Worm (Caenorhabditis elegans) whole organism, L1 larva: ENCODE measurements around the gene F10E7.2.

ENCODE experiments used
- C04F5.9 ChIP-seq: sonication (generic microtip); optimal IDR thresholded peaks from 2 replicates; lab custom pipeline; 2016; ENCODE audit warnings: missing genetic modification characterization, missing compliant biosample characterization
- C16A3.4 ChIP-seq: fragments of 150-350 bp; optimal IDR thresholded peaks from 2 replicates; lab custom pipeline; 2014; ENCODE audit warnings: missing biosample characterization, missing genetic modification characterization
- F16B12.6 ChIP-seq: fragments of 150-350 bp; optimal IDR thresholded peaks from 2 replicates; lab custom pipeline; 2014; ENCODE audit warnings: missing biosample characterization, missing genetic modification characterization
- aly-2 ChIP-seq: fragments of 150-350 bp; optimal IDR thresholded peaks from 2 replicates; lab custom pipeline; 2014; ENCODE audit warnings: missing biosample characterization, missing genetic modification characterization
- blmp-1 ChIP-seq: fragments of 150-350 bp; optimal IDR thresholded peaks from 2 replicates; lab custom pipeline; 2014; ENCODE audit warnings: missing biosample characterization, missing genetic modification characterization
- ceh-63 ChIP-seq: fragments of 200-800 bp; sonication (Bioruptor generic); optimal IDR thresholded peaks from 2 replicates; lab custom pipeline; 2018; ENCODE audit warnings: mild to moderate bottlenecking, missing genetic modification characterization, missing compliant biosample characterization
- ceh-8 ChIP-seq: fragments of 200-800 bp; sonication (Bioruptor generic); optimal IDR thresholded peaks from 2 replicates; lab custom pipeline; 2018; ENCODE audit warnings: mild to moderate bottlenecking, missing genetic modification characterization, moderate library complexity, missing compliant biosample characterization
- ceh-90 ChIP-seq: sonication (generic microtip); optimal IDR thresholded peaks from 2 replicates; lab custom pipeline; 2016; ENCODE audit warnings: missing genetic modification characterization, missing compliant biosample characterization
- ces-1 ChIP-seq: fragments of 150-350 bp; optimal IDR thresholded peaks from 2 replicates; lab custom pipeline; 2014; ENCODE audit warnings: missing biosample characterization, missing genetic modification reagents, missing genetic modification characterization
- dpl-1 ChIP-seq, 3 experiments: fragments of 150-350 bp in 2 of 3; sonication (generic microtip) in 1 of 3; optimal IDR thresholded peaks; 2 replicates each; lab custom pipeline; 2014 to 2017; ENCODE audit warnings: missing biosample characterization in 3 of 3, missing genetic modification characterization in 3 of 3, missing genetic modification reagents in 3 of 3
- dsc-1 ChIP-seq: sonication (generic microtip); optimal IDR thresholded peaks from 2 replicates; lab custom pipeline; 2016; ENCODE audit warnings: mild to moderate bottlenecking, missing genetic modification characterization, missing compliant biosample characterization
- egl-13 ChIP-seq: sonication (generic microtip); optimal IDR thresholded peaks from 2 replicates; lab custom pipeline; 2016; ENCODE audit warnings: missing genotype, missing genetic modification reagents, missing genetic modification characterization, missing compliant biosample characterization
- egl-27 ChIP-seq, 2 experiments: fragments of 150-350 bp in 1 of 2; sonication (generic microtip); optimal IDR thresholded peaks; 3 replicates each; lab custom pipeline; 2017 to 2018; ENCODE audit warnings: missing biosample characterization in 2 of 2, missing genetic modification characterization in 2 of 2, missing genetic modification reagents in 2 of 2
- elt-3 ChIP-seq, 6 experiments: fragments of 150-350 bp in 1 of 6; sonication (generic microtip); optimal IDR thresholded peaks; 2 replicates each; lab custom pipeline; 2017 to 2018; ENCODE audit warnings: missing biosample characterization in 6 of 6, missing genetic modification characterization in 6 of 6, inconsistent platforms in 1 of 6
- ets-5 ChIP-seq: fragments of 200-800 bp; sonication (Bioruptor generic); IDR thresholded peaks from 2 replicates; pipeline ENCODE4 v1.3.6; 2022; ENCODE audit warnings: missing genetic modification characterization, missing compliant biosample characterization
- fkh-8 ChIP-seq: sonication (generic microtip); optimal IDR thresholded peaks from 2 replicates; lab custom pipeline; 2016; ENCODE audit warnings: mild to moderate bottlenecking, missing genetic modification characterization, missing compliant biosample characterization
- fos-1 ChIP-seq: fragments of 150-350 bp; optimal IDR thresholded peaks from 2 replicates; lab custom pipeline; 2014; ENCODE audit warnings: missing biosample characterization, missing genetic modification characterization
- grh-1 ChIP-seq: fragments of 200-800 bp; sonication (Bioruptor generic); IDR thresholded peaks from 2 replicates; pipeline ENCODE4 v1.3.6; 2022; ENCODE audit warnings: missing genetic modification reagents, missing genetic modification characterization, missing compliant biosample characterization
- hlh-4 ChIP-seq: sonication (generic microtip); optimal IDR thresholded peaks from 2 replicates; lab custom pipeline; 2016; ENCODE audit warnings: mild to moderate bottlenecking, missing genetic modification characterization, missing compliant biosample characterization
- hpl-2 ChIP-seq: fragments of 150-350 bp; optimal IDR thresholded peaks from 2 replicates; lab custom pipeline; 2014; ENCODE audit warnings: missing biosample characterization, missing genetic modification reagents, missing genetic modification characterization
- isw-1 ChIP-seq: fragments of 200-800 bp; sonication (Bioruptor generic); IDR thresholded peaks from 2 replicates; pipeline ENCODE4 v1.3.6; 2022; ENCODE audit warnings: missing genetic modification characterization, missing compliant biosample characterization
- lin-13 ChIP-seq: fragments of 150-350 bp; optimal IDR thresholded peaks from 2 replicates; lab custom pipeline; 2014; ENCODE audit warnings: missing biosample characterization, missing genetic modification reagents, missing genetic modification characterization
- lin-35 ChIP-seq, 2 experiments: fragments of 150-350 bp; optimal IDR thresholded peaks; 2 replicates each; lab custom pipeline; 2014; ENCODE audit warnings: missing biosample characterization in 2 of 2, missing genetic modification characterization in 2 of 2, missing genetic modification reagents in 2 of 2
- lin-39 ChIP-seq: fragments of 150-350 bp; optimal IDR thresholded peaks from 2 replicates; lab custom pipeline; 2014; ENCODE audit warnings: missing biosample characterization, missing genetic modification reagents, missing genetic modification characterization
- lir-3 ChIP-seq: sonication (generic microtip); optimal IDR thresholded peaks from 2 replicates; lab custom pipeline; 2016; ENCODE audit warnings: mild to moderate bottlenecking, missing genetic modification characterization, moderate library complexity, missing compliant biosample characterization; ENCODE audit not compliant: poor library complexity
- lsy-2 ChIP-seq, 2 experiments: fragments of 150-350 bp; optimal IDR thresholded peaks; 2 replicates each; lab custom pipeline; 2014; ENCODE audit warnings: missing biosample characterization in 2 of 2, missing genetic modification characterization in 2 of 2
- mab-9 ChIP-seq: fragments of 200-800 bp; sonication (Bioruptor generic); IDR thresholded peaks from 2 replicates; pipeline ENCODE4 v1.3.6; 2022; ENCODE audit warnings: missing genetic modification reagents, missing genetic modification characterization, missing compliant biosample characterization
- mef-2 ChIP-seq: fragments of 150-350 bp; optimal IDR thresholded peaks from 2 replicates; lab custom pipeline; 2014; ENCODE audit warnings: missing biosample characterization, missing genetic modification characterization
- mep-1 ChIP-seq: fragments of 150-350 bp; optimal IDR thresholded peaks from 2 replicates; lab custom pipeline; 2014; ENCODE audit warnings: missing biosample characterization, missing genetic modification characterization
- nhr-12 ChIP-seq: sonication (generic microtip); optimal IDR thresholded peaks from 2 replicates; lab custom pipeline; 2017; ENCODE audit warnings: missing biosample characterization, missing genetic modification characterization
- nhr-19 ChIP-seq: fragments of 200-800 bp; sonication (Bioruptor generic); conservative IDR thresholded peaks from 2 replicates; pipeline ENCODE4 v1.3.6; 2022; ENCODE audit warnings: missing genetic modification characterization, missing compliant biosample characterization
- nhr-20 ChIP-seq: sonication (generic microtip); optimal IDR thresholded peaks from 2 replicates; lab custom pipeline; 2016; ENCODE audit warnings: mild to moderate bottlenecking, missing genetic modification characterization, missing compliant biosample characterization
- nhr-237 ChIP-seq: fragments of 150-350 bp; optimal IDR thresholded peaks from 2 replicates; lab custom pipeline; 2014; ENCODE audit warnings: missing biosample characterization, missing genetic modification characterization
- nhr-28 ChIP-seq: fragments of 150-350 bp; optimal IDR thresholded peaks from 2 replicates; lab custom pipeline; 2014; ENCODE audit warnings: missing biosample characterization, missing genetic modification characterization
- nhr-71 ChIP-seq: sonication (generic microtip); optimal IDR thresholded peaks from 2 replicates; lab custom pipeline; 2016; ENCODE audit warnings: mild to moderate bottlenecking, missing genetic modification characterization, moderate library complexity, missing compliant biosample characterization
- nhr-76 ChIP-seq: sonication (generic microtip); optimal IDR thresholded peaks from 2 replicates; lab custom pipeline; 2017; ENCODE audit warnings: missing biosample characterization, missing genetic modification characterization
- nhr-77 ChIP-seq: fragments of 150-350 bp; optimal IDR thresholded peaks from 2 replicates; lab custom pipeline; 2014; ENCODE audit warnings: missing biosample characterization, missing genetic modification characterization
- nhr-84 ChIP-seq: sonication (generic microtip); optimal IDR thresholded peaks from 2 replicates; lab custom pipeline; 2017; ENCODE audit warnings: missing biosample characterization, missing genetic modification characterization
- nhr-85 ChIP-seq: sonication (generic microtip); peaks from one replicate; lab custom pipeline; 2016; ENCODE audit warnings: missing genetic modification characterization, inconsistent platforms, missing compliant biosample characterization
- nhr-90 ChIP-seq: sonication (generic microtip); optimal IDR thresholded peaks from 2 replicates; lab custom pipeline; 2016; ENCODE audit warnings: mild to moderate bottlenecking, missing genetic modification characterization, missing compliant biosample characterization; ENCODE audit not compliant: poor library complexity
- pqm-1 ChIP-seq: sonication (generic microtip); optimal IDR thresholded peaks from 3 replicates; lab custom pipeline; 2017; ENCODE audit warnings: missing biosample characterization, missing genetic modification characterization
- snu-23 ChIP-seq: sonication (generic microtip); optimal IDR thresholded peaks from 2 replicates; lab custom pipeline; 2016; ENCODE audit warnings: missing genetic modification characterization, missing compliant biosample characterization
- sup-37 ChIP-seq: fragments of 200-800 bp; sonication (Bioruptor generic); optimal IDR thresholded peaks from 2 replicates; lab custom pipeline; 2018; ENCODE audit warnings: mild to moderate bottlenecking, missing genetic modification characterization, missing compliant biosample characterization
- tlp-1 ChIP-seq: fragments of 150-350 bp; optimal IDR thresholded peaks from 2 replicates; lab custom pipeline; 2014; ENCODE audit warnings: missing biosample characterization, missing genetic modification characterization
- unc-130 ChIP-seq: fragments of 150-350 bp; optimal IDR thresholded peaks from 2 replicates; lab custom pipeline; 2017; ENCODE audit warnings: missing biosample characterization, missing genetic modification characterization, inconsistent platforms
- unc-30 ChIP-seq: sonication (generic microtip); optimal IDR thresholded peaks from 2 replicates; lab custom pipeline; 2017; ENCODE audit warnings: missing biosample characterization, missing genetic modification characterization
- unc-62 ChIP-seq: fragments of 150-350 bp; optimal IDR thresholded peaks from 2 replicates; lab custom pipeline; 2014; ENCODE audit warnings: missing biosample characterization, missing genetic modification reagents, missing genetic modification characterization
- xbp-1 ChIP-seq: sonication (generic microtip); optimal IDR thresholded peaks from 2 replicates; lab custom pipeline; 2016; ENCODE audit warnings: missing genetic modification characterization, missing compliant biosample characterization
- zag-1 ChIP-seq: fragments of 150-350 bp; optimal IDR thresholded peaks from 2 replicates; lab custom pipeline; 2014; ENCODE audit warnings: missing biosample characterization, missing genetic modification characterization
- zip-4 ChIP-seq: fragments of 200-800 bp; sonication (Bioruptor generic); optimal IDR thresholded peaks from 2 replicates; lab custom pipeline; 2018; ENCODE audit warnings: mild to moderate bottlenecking, missing genetic modification characterization, moderate library complexity, missing compliant biosample characterization

F10E7.2 gene

DNA sequence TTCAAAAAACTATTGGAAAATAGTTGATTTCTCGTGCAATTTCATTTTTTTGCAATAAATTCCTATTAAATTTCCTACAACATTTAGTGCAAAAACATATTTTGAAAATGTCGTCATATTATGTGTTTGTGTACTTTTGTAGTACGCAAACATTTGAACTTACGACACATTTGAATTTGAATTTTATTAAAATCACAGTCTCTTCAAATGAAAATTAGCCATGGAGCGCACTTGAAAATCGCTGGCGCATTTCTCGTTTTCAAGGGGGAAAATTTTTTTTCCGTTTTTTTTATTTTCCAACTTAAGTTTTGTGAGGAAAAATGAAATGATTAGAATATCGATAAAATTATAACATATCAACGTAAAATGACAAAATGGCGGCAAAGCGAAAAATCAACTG, 25.5 kb downstream of the F10E7.2 start (continued):
- TF ChIP-seq hlh-4 (no peak), nhr-71 (peak; percentile 63), isw-1 (no peak), nhr-90 (tag; lab: Kevin White, UChicago) (no peak), unc-130 (no peak), nhr-12 (tag; lab: Kevin White, UChicago) (no peak), nhr-77 (tag; lab: Kevin White, UChicago) (no peak), unc-30 (no peak), nhr-19 (GFP tag; lab: Robert Waterston, UW) (peak; percentile 30; the same call in 1 of the 2 replicates), unc-62 (GFP tag; lab: Kevin White, UChicago) (no peak), ceh-8 (GFP tag; lab: Kevin White, UChicago) (no peak), pqm-1 (tag; lab: Kevin White, UChicago) (no peak), nhr-20 (tag; lab: Kevin White, UChicago) (peak; percentile 56), ces-1 (GFP tag; lab: Kevin White, UChicago) (no peak), C04F5.9 (tag; lab: Kevin White, UChicago) (no peak), egl-27 (tag; optimal IDR thresholded peaks at IDR 0.05; lab: Kevin White, UChicago) (no peak), grh-1 (GFP tag; lab: Robert Waterston, UW) (no peak; the same call in 1 of the 2 replicates), lin-13 (GFP tag; lab: Kevin White, UChicago) (no peak), lin-39 (no peak), F16B12.6 (tag; lab: Kevin White, UChicago) (peak; percentile 62), mab-9 (GFP tag; lab: Robert Waterston, UW) (no peak), dpl-1 (GFP tag; optimal IDR thresholded peaks at IDR 0.05; lab: Kevin White, UChicago) (peak; percentile 42 to 67 (median 65)), egl-13 (tag; lab: Kevin White, UChicago) (peak; percentile 5), lsy-2 (tag; optimal IDR thresholded peaks at IDR 0.05; lab: Kevin White, UChicago) (peak; percentile 75 to 86), nhr-84 (no peak), elt-3 (tag; optimal IDR thresholded peaks at IDR 0.05; lab: Kevin White, UChicago) (no peak), mef-2 (tag; lab: Kevin White, UChicago) (no peak), nhr-85 (tag; lab: Kevin White, UChicago) (peak; percentile 67), snu-23 (GFP tag; lab: Kevin White, UChicago) (peak; percentile 48), mep-1 (peak; percentile 22), dsc-1 (peak; percentile 51), nhr-237 (tag; lab: Kevin White, UChicago) (no peak), hpl-2 (peak; percentile 82), ceh-63 (GFP tag; lab: Kevin White, UChicago) (no peak)

DNA sequence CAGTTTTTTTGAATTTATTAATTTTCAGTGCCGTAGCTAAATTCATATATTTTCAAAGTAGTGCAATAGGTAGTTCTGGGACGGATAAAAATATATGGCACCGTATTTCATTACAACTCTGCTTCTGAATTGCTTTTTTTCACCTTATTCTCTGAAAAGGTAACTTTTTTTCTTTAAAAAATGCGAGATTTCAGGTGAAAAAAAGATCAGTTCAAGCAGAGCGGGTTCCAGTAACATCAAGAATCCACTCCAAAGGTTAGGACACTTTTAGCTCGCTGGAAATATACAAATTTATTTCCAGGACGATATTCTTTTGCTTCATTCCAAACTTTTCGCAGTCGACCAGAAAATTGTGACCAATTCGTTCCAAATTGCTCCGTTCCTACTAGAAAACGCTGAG, 26.1 kb downstream of the F10E7.2 start, which contains the start of gene T07F8.1:
Gene T07F8.1 (plus strand): TSS at position 301 of the 400 bp plus-strand sequence.
- no peak for TF ChIP-seq C16A3.4 (tag; lab: Kevin White, UChicago)
- TF ChIP-seq lir-3 (tag; lab: Kevin White, UChicago) = no peak
- TF ChIP-seq, all 84 proteins: peak for 0

DNA sequence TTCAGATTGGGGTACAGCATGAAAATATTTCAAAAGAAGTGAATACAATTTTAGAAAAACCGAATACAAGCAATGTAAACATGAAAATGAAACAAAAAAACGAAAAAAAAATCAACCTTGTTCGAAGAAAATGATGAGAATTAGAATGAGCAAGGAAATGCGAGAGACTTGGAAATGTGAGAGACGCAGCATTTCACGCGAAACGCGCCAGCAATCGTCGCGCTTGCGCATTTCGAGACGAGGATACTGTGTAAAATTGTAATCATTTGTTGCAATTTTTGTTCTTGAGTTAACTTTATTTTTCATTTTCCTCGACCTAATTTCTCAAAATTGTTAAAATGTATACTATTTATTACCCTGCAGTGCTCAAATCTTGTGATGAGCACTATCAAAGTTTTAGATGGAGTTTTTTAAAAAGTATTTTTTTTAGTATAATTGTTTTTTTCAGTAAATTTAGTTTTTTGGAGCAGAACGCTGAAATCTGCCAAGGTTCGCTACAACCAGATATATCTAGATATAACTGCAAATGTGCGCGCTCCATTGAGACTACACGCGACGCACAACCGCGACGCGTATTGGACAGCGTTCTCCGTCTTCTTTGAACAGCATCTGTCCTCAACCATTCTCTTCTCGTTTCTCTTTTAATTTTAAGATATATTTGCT, 30.1 kb downstream of the F10E7.2 start, which contains the start of gene fust-1:
Gene fust-1 (plus strand): TSS at position 613 of the 663 bp plus-strand sequence.
- TF ChIP-seq lir-3 (tag; lab: Kevin White, UChicago) (peak; percentile 86), aly-2 (tag; lab: Kevin White, UChicago) (peak; percentile 94), xbp-1 (tag; lab: Kevin White, UChicago) (peak; percentile 96), ceh-90 (tag; lab: Kevin White, UChicago) (peak; percentile 61), lin-39 (peak; percentile 96), tlp-1 (tag; lab: Kevin White, UChicago) (no peak), ets-5 (no peak), blmp-1 (tag; lab: Kevin White, UChicago) (peak; percentile 73), zag-1 (tag; lab: Kevin White, UChicago) (peak; percentile 41), unc-130 (peak; percentile 98), nhr-85 (tag; lab: Kevin White, UChicago) (peak; percentile 99), lin-35 (GFP tag; optimal IDR thresholded peaks at IDR 0.05; lab: Kevin White, UChicago) (peak; percentile 90 to 94), zip-4 (GFP tag; lab: Kevin White, UChicago) (peak; percentile 88), fos-1 (tag; lab: Kevin White, UChicago) (peak; percentile 87), pqm-1 (tag; lab: Kevin White, UChicago) (no peak), nhr-20 (tag; lab: Kevin White, UChicago) (peak; percentile 98), nhr-28 (tag; lab: Kevin White, UChicago) (peak; percentile 4), nhr-12 (tag; lab: Kevin White, UChicago) (no peak), nhr-76 (tag; lab: Kevin White, UChicago) (no peak), fkh-8 (tag; lab: Kevin White, UChicago) (peak; percentile 94), hpl-2 (peak; percentile 86), sup-37 (peak; percentile 90)
